Worm (Caenorhabditis elegans) whole organism, L4 larva: ENCODE results near the gene C25E10.12.

Experiments
- F49E8.2 ChIP-seq: sonication (generic microtip); optimal IDR thresholded peaks from 2 replicates; lab custom pipeline; 2016; ENCODE audit warnings: missing compliant biosample characterization, mild to moderate bottlenecking, missing genetic modification characterization, borderline replicate concordance
- ceh-82 ChIP-seq: sonication (generic microtip); optimal IDR thresholded peaks from 2 replicates; lab custom pipeline; 2017; ENCODE audit warnings: missing biosample characterization, missing genetic modification characterization
- egl-27 ChIP-seq: sonication (generic microtip); optimal IDR thresholded peaks from 3 replicates; lab custom pipeline; 2017; ENCODE audit warnings: missing biosample characterization, missing genetic modification reagents, missing genetic modification characterization
- fkh-10 ChIP-seq: fragments of 150-350 bp; optimal IDR thresholded peaks from 2 replicates; lab custom pipeline; 2014; ENCODE audit warnings: missing biosample characterization, missing genetic modification reagents, missing genetic modification characterization
- mxl-2 ChIP-seq: fragments of 200-800 bp; sonication (Bioruptor generic); conservative IDR thresholded peaks from 2 replicates; pipeline ENCODE4 v1.3.6; 2022; ENCODE audit warnings: missing genetic modification reagents, missing genetic modification characterization, missing compliant biosample characterization
- pha-4 ChIP-seq, 2 experiments: fragments of 150-350 bp in 1 of 2; fragments of 200-800 bp in 1 of 2; sonication (Bioruptor generic) in 1 of 2; IDR thresholded peaks in 1 of 2; optimal IDR thresholded peaks in 1 of 2; 2 replicates each; pipeline versions ENCODE4 v1.3.6 to Lab custom; 2014 to 2022; ENCODE audit warnings: missing genetic modification characterization in 2 of 2, missing genetic modification reagents in 2 of 2, missing biosample characterization in 1 of 2, missing compliant biosample characterization in 1 of 2

DNA sequence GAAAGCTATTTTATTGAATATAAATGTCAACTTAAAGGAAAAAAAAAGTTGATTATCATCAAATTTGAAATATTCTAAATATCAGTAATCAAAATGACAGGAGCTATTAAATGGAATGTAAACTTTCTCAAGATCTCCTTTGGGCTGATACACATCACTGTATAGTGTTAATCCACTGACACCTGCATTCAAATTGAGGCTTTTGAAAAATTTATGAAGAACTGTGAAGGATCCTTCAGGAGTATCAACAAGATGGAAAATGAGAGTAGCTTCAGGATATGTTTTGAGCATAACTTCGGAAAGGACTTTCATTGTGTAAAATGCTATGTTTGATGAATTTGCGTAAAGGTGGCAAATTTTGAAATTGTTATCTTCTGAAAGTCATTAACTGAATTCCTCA is 35.0 kb upstream of the C25E10.12 start:
- TF ChIP-seq ceh-82 (tag; lab: Kevin White, UChicago) (no peak), egl-27 (tag; lab: Kevin White, UChicago) (no peak), F49E8.2 (tag; lab: Kevin White, UChicago) (no peak), pha-4 (GFP tag; IDR thresholded peaks at IDR 0.05; lab: Robert Waterston, UW) (no peak), pha-4 (tag; optimal IDR thresholded peaks at IDR 0.05; lab: Kevin White, UChicago) (no peak), fkh-10 (no peak), mxl-2 (no peak)
